Worm (Caenorhabditis elegans): Measurements from ENCODE around the gene toh-1.

The toh-1 gene

ce11 chrIII:3839635-3840034 lies 30.8 kb upstream of the toh-1 start, which contains the start of gene cyp-25A3:
Gene cyp-25A3 (minus strand): TSS chrIII:3839735.
- TF ChIP-seq nhr-67 (tag; optimal IDR thresholded peaks at IDR 0.05): no peak
- no peak for TF ChIP-seq lin-15B (tag; optimal IDR thresholded peaks at IDR 0.05)
- TF ChIP-seq snpc-4 (tag; optimal IDR thresholded peaks at IDR 0.05): no peak

DNA sequence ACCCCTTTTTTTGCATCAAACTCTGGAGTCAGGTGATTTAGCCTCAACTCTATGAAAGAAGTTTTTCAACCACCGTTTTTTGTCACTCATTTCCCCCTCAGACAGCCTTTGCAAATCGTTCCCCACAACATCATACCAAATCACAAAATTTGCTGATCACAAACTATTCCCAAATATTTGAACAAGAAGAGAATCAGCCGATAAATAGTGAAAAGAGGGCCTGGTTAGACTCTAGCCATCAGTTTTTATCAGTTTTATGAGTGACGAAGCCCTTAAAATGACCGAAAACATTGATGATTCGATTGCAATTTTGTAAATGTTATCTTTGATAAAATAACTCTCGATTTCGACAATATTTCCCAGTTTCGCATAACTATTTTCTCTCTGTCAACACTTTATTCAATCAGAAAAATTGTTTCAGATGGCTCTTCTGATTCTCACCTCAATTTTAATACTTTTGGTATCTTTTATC lies 26.0 kb upstream of the toh-1 start, which contains the start of gene cyp-25A2:
Gene cyp-25A2, plus strand, starts transcription at position 422 of the 472 bp plus-strand sequence.
- no peak for TF ChIP-seq skn-1 (tag; optimal IDR thresholded peaks at IDR 0.05)
- TF ChIP-seq lin-15B (tag; optimal IDR thresholded peaks at IDR 0.05): no peak
- TF ChIP-seq pha-4 (tag; optimal IDR thresholded peaks at IDR 0.05): peak; percentile 52
- TF ChIP-seq pqm-1 (tag; optimal IDR thresholded peaks at IDR 0.05): peak; percentile 83
- TF ChIP-seq jun-1 (tag; optimal IDR thresholded peaks at IDR 0.05): peak; percentile 24
- no peak for TF ChIP-seq fkh-10 (GFP tag; optimal IDR thresholded peaks at IDR 0.05)
- TF ChIP-seq elt-2 (tag; optimal IDR thresholded peaks at IDR 0.05): peak; percentile 81
- no peak for TF ChIP-seq ama-1 (optimal IDR thresholded peaks at IDR 0.05)

DNA sequence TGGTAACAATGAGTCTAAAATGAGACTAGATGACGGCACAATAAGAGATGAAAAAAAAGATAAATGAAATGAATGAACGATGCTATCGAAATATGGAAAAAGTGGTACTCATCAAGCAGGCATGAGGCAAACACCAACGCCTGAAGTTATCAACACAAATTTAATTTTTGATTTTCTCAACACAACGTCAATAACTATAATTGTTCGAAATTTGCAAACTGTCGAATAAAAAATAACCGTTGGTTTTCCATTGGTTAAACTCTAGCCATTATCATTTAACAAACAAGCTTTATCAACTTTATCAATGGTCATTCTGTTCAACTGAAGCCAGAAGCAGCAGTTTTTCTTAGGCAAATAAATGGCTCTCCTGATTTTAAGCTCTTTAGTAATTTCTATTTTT lies 23.5 kb upstream of the toh-1 start, which contains the start of gene cyp-25A1:
Gene cyp-25A1, plus strand, starts transcription at position 301 of the 400 bp plus-strand sequence.
- TF ChIP-seq mdl-1 (tag; optimal IDR thresholded peaks at IDR 0.05) (no peak), tbx-2 (tag; optimal IDR thresholded peaks at IDR 0.05) (no peak), fkh-10 (GFP tag; optimal IDR thresholded peaks at IDR 0.05) (no peak), ztf-4 (tag; optimal IDR thresholded peaks at IDR 0.05) (no peak), nhr-237 (tag; optimal IDR thresholded peaks at IDR 0.05) (no peak), ceh-9 (tag; optimal IDR thresholded peaks at IDR 0.05) (no peak), elt-2 (tag; optimal IDR thresholded peaks at IDR 0.05) (no peak), eor-1 (tag; optimal IDR thresholded peaks at IDR 0.05) (no peak), nhr-12 (tag; optimal IDR thresholded peaks at IDR 0.05) (no peak), elt-1 (tag; optimal IDR thresholded peaks at IDR 0.05) (no peak), pqm-1 (tag; optimal IDR thresholded peaks at IDR 0.05) (no peak), nhr-77 (tag; optimal IDR thresholded peaks at IDR 0.05) (no peak), nhr-43 (tag; optimal IDR thresholded peaks at IDR 0.05; ENCODE audit: poor library complexity, severe bottlenecking) (no peak), skn-1 (tag; optimal IDR thresholded peaks at IDR 0.05) (no peak), zag-1 (tag; optimal IDR thresholded peaks at IDR 0.05) (no peak)

ce11 chrIII:3831798-3832197 lies 23.0 kb upstream of the toh-1 start:
- TF ChIP-seq fkh-10 (GFP tag; optimal IDR thresholded peaks at IDR 0.05) (no peak), jun-1 (tag; optimal IDR thresholded peaks at IDR 0.05) (no peak), egl-5 (tag; optimal IDR thresholded peaks at IDR 0.05) (no peak)

- TF ChIP-seq hmg-11 (tag; optimal IDR thresholded peaks at IDR 0.05): no peak
- no peak for TF ChIP-seq fkh-10 (GFP tag; optimal IDR thresholded peaks at IDR 0.05)
- TF ChIP-seq elt-2 (tag; optimal IDR thresholded peaks at IDR 0.05): no peak
- TF ChIP-seq ceh-28 (tag; optimal IDR thresholded peaks at IDR 0.05): no peak
- TF ChIP-seq ztf-4 (tag; optimal IDR thresholded peaks at IDR 0.05): no peak
- TF ChIP-seq nhr-237 (tag; optimal IDR thresholded peaks at IDR 0.05): no peak
- TF ChIP-seq pqm-1 (tag; optimal IDR thresholded peaks at IDR 0.05): no peak
- TF ChIP-seq lin-15B (tag; optimal IDR thresholded peaks at IDR 0.05): no peak
- no peak for TF ChIP-seq ZK546.5 (tag; optimal IDR thresholded peaks at IDR 0.05)
- no peak for TF ChIP-seq egl-5 (tag; optimal IDR thresholded peaks at IDR 0.05)
- TF ChIP-seq skn-1 (tag; optimal IDR thresholded peaks at IDR 0.05): no peak
- no peak for TF ChIP-seq nhr-23 (tag; optimal IDR thresholded peaks at IDR 0.05)
- TF ChIP-seq pha-4 (tag; optimal IDR thresholded peaks at IDR 0.05): no peak
- TF ChIP-seq daf-12 (tag; optimal IDR thresholded peaks at IDR 0.05): no peak
- no peak for TF ChIP-seq aly-2 (tag; optimal IDR thresholded peaks at IDR 0.05)
- TF ChIP-seq R02D3.7 (tag; optimal IDR thresholded peaks at IDR 0.05): no peak
- TF ChIP-seq sea-2 (GFP tag; optimal IDR thresholded peaks at IDR 0.05): no peak
Observed at ce11 chrIII:3831381-3831780, 22.6 kb upstream of the toh-1 start, which contains the start of gene C36A4.10. Gene C36A4.10 (minus strand): TSS chrIII:3831481.

ce11 chrIII:3829105-3829504 lies 20.3 kb upstream of the toh-1 start, which contains the start of gene cnnm-5:
Gene cnnm-5 (minus strand): TSS chrIII:3829205.
- no peak for TF ChIP-seq egl-27 (tag; optimal IDR thresholded peaks at IDR 0.05)
- TF ChIP-seq ceh-9 (tag; optimal IDR thresholded peaks at IDR 0.05): no peak
- no peak for TF ChIP-seq lsy-12 (tag; optimal IDR thresholded peaks at IDR 0.05)
- no peak for TF ChIP-seq zag-1 (tag; optimal IDR thresholded peaks at IDR 0.05)
- no peak for TF ChIP-seq nfya-1 (tag; optimal IDR thresholded peaks at IDR 0.05; ENCODE audit: insufficient read depth)
- TF ChIP-seq pha-4 (tag; optimal IDR thresholded peaks at IDR 0.05): no peak
- TF ChIP-seq nhr-67 (tag; optimal IDR thresholded peaks at IDR 0.05): no peak
- TF ChIP-seq egl-5 (tag; optimal IDR thresholded peaks at IDR 0.05): no peak
- TF ChIP-seq tbx-2 (tag; optimal IDR thresholded peaks at IDR 0.05): no peak
- no peak for TF ChIP-seq mml-1 (tag; optimal IDR thresholded peaks at IDR 0.05)
- no peak for TF ChIP-seq mdl-1 (tag; optimal IDR thresholded peaks at IDR 0.05)
- no peak for TF ChIP-seq fkh-10 (GFP tag; optimal IDR thresholded peaks at IDR 0.05)
- TF ChIP-seq ztf-11 (tag; optimal IDR thresholded peaks at IDR 0.05): no peak
- no peak for TF ChIP-seq unc-62 (GFP tag; optimal IDR thresholded peaks at IDR 0.05)
- no peak for TF ChIP-seq ama-1 (optimal IDR thresholded peaks at IDR 0.05)
- no peak for TF ChIP-seq nhr-25 (tag; optimal IDR thresholded peaks at IDR 0.05)
- TF ChIP-seq ceh-28 (tag; optimal IDR thresholded peaks at IDR 0.05): no peak
- TF ChIP-seq daf-12 (tag; optimal IDR thresholded peaks at IDR 0.05): no peak
- TF ChIP-seq nhr-11 (tag; optimal IDR thresholded peaks at IDR 0.05): no peak

All from whole organism, L3 larva.